Worm (Caenorhabditis elegans) whole organism, young adult: ENCODE results near the gene F09G8.7.

Experiments
- ama-1 ChIP-seq, 3 experiments: fragments of 150-350 bp in 1 of 3; sonication (generic microtip) in 2 of 3; optimal IDR thresholded peaks; 2 replicates each; lab custom pipeline; 2014 to 2018; ENCODE audit warnings: missing biosample characterization in 2 of 3, missing genetic modification characterization in 2 of 3, missing genetic modification reagents in 2 of 3
- ceh-40 ChIP-seq: fragments of 200-800 bp; sonication (Bioruptor generic); IDR thresholded peaks from 2 replicates; pipeline ENCODE4 v1.3.6; 2022; ENCODE audit warnings: missing genetic modification characterization, missing compliant biosample characterization
- lsl-1 ChIP-seq: fragments of 200-800 bp; sonication (Bioruptor generic); optimal IDR thresholded peaks from 2 replicates; lab custom pipeline; 2018; ENCODE audit warnings: mild to moderate bottlenecking, missing genetic modification characterization, moderate library complexity, missing compliant biosample characterization
- mes-4 ChIP-seq: sonication (generic microtip); optimal IDR thresholded peaks from 2 replicates; lab custom pipeline; 2016; ENCODE audit warnings: missing genotype, missing genetic modification characterization, missing compliant biosample characterization
- pha-4 ChIP-seq: fragments of 150-350 bp; sonication (generic microtip); optimal IDR thresholded peaks from 2 replicates; lab custom pipeline; 2014; ENCODE audit warnings: missing biosample characterization, missing genetic modification reagents, missing genetic modification characterization
- sdz-38 ChIP-seq: sonication (generic microtip); optimal IDR thresholded peaks from 2 replicates; lab custom pipeline; 2016; ENCODE audit warnings: missing genotype, missing genetic modification characterization, missing compliant biosample characterization
- somi-1 ChIP-seq: fragments of 200-800 bp; sonication (Bioruptor generic); optimal IDR thresholded peaks from 2 replicates; lab custom pipeline; 2018; ENCODE audit warnings: mild to moderate bottlenecking, missing genetic modification characterization, missing compliant biosample characterization
- unc-62 ChIP-seq: fragments of 150-350 bp; optimal IDR thresholded peaks from 2 replicates; lab custom pipeline; 2014; ENCODE audit warnings: missing biosample characterization, missing genetic modification reagents, missing genetic modification characterization

DNA sequence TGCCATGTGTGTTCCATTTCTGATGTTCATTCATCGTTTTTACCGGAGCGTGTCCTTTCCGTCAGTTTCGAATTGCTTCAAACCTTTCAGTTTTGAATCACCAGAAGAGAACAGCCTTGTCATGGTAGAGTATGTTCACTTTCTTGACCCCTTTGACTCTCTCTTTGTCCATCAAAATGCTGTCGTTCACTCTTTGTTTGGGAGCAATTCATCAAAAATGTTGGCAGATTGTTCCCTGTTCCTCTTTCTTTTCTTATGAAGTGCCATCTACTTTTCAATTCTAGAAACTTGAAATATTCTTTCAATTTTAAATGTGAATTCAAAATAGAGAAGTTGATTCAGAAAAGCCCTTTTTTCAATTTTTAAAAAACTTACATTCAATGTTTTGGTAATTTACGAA lies 13.2 kb upstream of the F09G8.7 start:
- TF ChIP-seq lsl-1 (no peak), ceh-40 (no peak), sdz-38 (tag; lab: Kevin White, UChicago) (no peak), pha-4 (tag; lab: Kevin White, UChicago) (no peak), ama-1 (optimal IDR thresholded peaks at IDR 0.05; lab: Kevin White, UChicago) (no peak), ama-1 (GFP tag; optimal IDR thresholded peaks at IDR 0.05; lab: Kevin White, UChicago) (no peak), somi-1 (no peak), mes-4 (tag; lab: Kevin White, UChicago) (no peak), unc-62 (GFP tag; lab: Kevin White, UChicago) (no peak)
